Fruit fly (Drosophila melanogaster) whole organism, embryonic: ENCODE measurements around the gene velo.

Experiments
- BtbVII ChIP-seq: fragments of 200-800 bp; sonication (Bioruptor generic); optimal IDR thresholded peaks from 3 replicates; lab custom pipeline; 2017; ENCODE audit warnings: missing biosample characterization, mild to moderate bottlenecking, missing genetic modification characterization
- CG10543 ChIP-seq: fragments of 200-800 bp; sonication (Bioruptor generic); optimal IDR thresholded peaks from 3 replicates; lab custom pipeline; 2017; ENCODE audit warnings: missing biosample characterization, mild to moderate bottlenecking, missing genetic modification characterization, moderate library complexity
- CG10959 ChIP-seq: fragments of 200-800 bp; sonication (Bioruptor generic); IDR thresholded peaks from 2 replicates; pipeline ENCODE4 v1.3.6; 2022; ENCODE audit warnings: missing biosample characterization, missing genetic modification characterization
- CG11560 ChIP-seq: fragments of 200-800 bp; sonication (Bioruptor generic); IDR thresholded peaks from 3 replicates; pipeline ENCODE4 v1.3.6; 2022; ENCODE audit warnings: missing biosample characterization, missing genetic modification characterization
- CG12299 ChIP-seq: fragments of 200-800 bp; sonication (Bioruptor generic); optimal IDR thresholded peaks from 2 replicates; lab custom pipeline; 2018; ENCODE audit warnings: missing biosample characterization, mild to moderate bottlenecking, missing genetic modification characterization
- CG13775 ChIP-seq: fragments of 200-800 bp; sonication (Bioruptor generic); optimal IDR thresholded peaks from 3 replicates; lab custom pipeline; 2017; ENCODE audit warnings: missing biosample characterization, mild to moderate bottlenecking, missing genetic modification characterization
- CG14050 ChIP-seq: fragments of 200-800 bp; sonication (Bioruptor generic); IDR thresholded peaks from 3 replicates; pipeline ENCODE4 v1.3.6; 2022; ENCODE audit warnings: missing biosample characterization, missing genetic modification characterization
- CG14667 ChIP-seq: fragments of 200-800 bp; sonication (Bioruptor generic); IDR thresholded peaks from 2 replicates; pipeline ENCODE4 v1.3.6; 2022; ENCODE audit warnings: missing biosample characterization, missing genetic modification characterization
- CG14965 ChIP-seq: fragments of 200-800 bp; sonication (Bioruptor generic); optimal IDR thresholded peaks from 2 replicates; lab custom pipeline; 2016; ENCODE audit warnings: missing biosample characterization, missing genetic modification characterization, borderline replicate concordance
- CG17328 ChIP-seq: fragments of 200-800 bp; sonication (Bioruptor generic); IDR thresholded peaks from 2 replicates; pipeline ENCODE4 v1.3.6; 2022; ENCODE audit warnings: missing biosample characterization, missing genetic modification characterization
- CG17612 ChIP-seq: fragments of 200-800 bp; sonication (Bioruptor generic); IDR thresholded peaks from 2 replicates; pipeline ENCODE4 v1.3.6; 2022; ENCODE audit warnings: missing biosample characterization, missing genetic modification characterization
- CG2678 ChIP-seq: fragments of 200-800 bp; sonication (Bioruptor generic); optimal IDR thresholded peaks from 3 replicates; lab custom pipeline; 2019; ENCODE audit warnings: missing biosample characterization, mild to moderate bottlenecking, missing genetic modification characterization, moderate library complexity
- CG34422 ChIP-seq: fragments of 200-800 bp; sonication (Bioruptor generic); IDR thresholded peaks from 3 replicates; pipeline ENCODE4 v1.3.6; 2022; ENCODE audit warnings: missing biosample characterization, missing genetic modification characterization
- CG3838 ChIP-seq: fragments of 200-800 bp; sonication (Bioruptor generic); optimal IDR thresholded peaks from 3 replicates; lab custom pipeline; 2016; ENCODE audit warnings: missing biosample characterization, missing genetic modification characterization
- CG3847 ChIP-seq: fragments of 200-800 bp; sonication (Bioruptor generic); IDR thresholded peaks from 2 replicates; pipeline ENCODE4 v1.3.6; 2022; ENCODE audit warnings: missing biosample characterization, missing genetic modification characterization
- CG8924 ChIP-seq: fragments of 200-800 bp; optimal IDR thresholded peaks from 3 replicates; lab custom pipeline; 2019; ENCODE audit warnings: missing biosample characterization, mild to moderate bottlenecking, missing genetic modification characterization, moderate library complexity
- CG8944 ChIP-seq: fragments of 200-800 bp; sonication (Bioruptor generic); optimal IDR thresholded peaks from 3 replicates; lab custom pipeline; 2016; ENCODE audit warnings: missing biosample characterization, missing genetic modification characterization
- E2f1 ChIP-seq: fragments of 200-800 bp; sonication (Bioruptor generic); IDR thresholded peaks from 2 replicates; pipeline ENCODE4 v1.3.6; 2022; ENCODE audit warnings: missing biosample characterization, missing genetic modification characterization
- E2f2 ChIP-seq: fragments of 200-800 bp; sonication (Bioruptor generic); IDR thresholded peaks from 2 replicates; pipeline ENCODE4 v1.3.6; 2022; ENCODE audit warnings: missing biosample characterization, missing genetic modification characterization
- H2.0 ChIP-seq: fragments of 200-800 bp; sonication (Bioruptor generic); IDR thresholded peaks from 2 replicates; pipeline ENCODE4 v1.3.6; 2022; ENCODE audit warnings: missing biosample characterization, missing genetic modification characterization
- Hmx ChIP-seq: fragments of 200-800 bp; sonication (Bioruptor generic); optimal IDR thresholded peaks from 2 replicates; lab custom pipeline; 2016; ENCODE audit warnings: missing biosample characterization, missing genetic modification characterization
- Hr51 ChIP-seq, 2 experiments: fragments of 200-800 bp; sonication (Bioruptor generic); optimal IDR thresholded peaks; 2 replicates in 1 of 2; 3 replicates in 1 of 2; lab custom pipeline; 2016 to 2018; ENCODE audit warnings: missing biosample characterization in 2 of 2, missing genetic modification characterization in 2 of 2, mild to moderate bottlenecking in 1 of 2, moderate library complexity in 1 of 2
- Hsf ChIP-seq: fragments of 200-800 bp; sonication (Bioruptor generic); optimal IDR thresholded peaks from 3 replicates; lab custom pipeline; 2016; ENCODE audit warnings: missing biosample characterization, missing genetic modification characterization
- Med ChIP-seq: fragments of 200-800 bp; sonication (Bioruptor generic); peaks from one replicate; lab custom pipeline; 2016; ENCODE audit warnings: missing biosample characterization, missing genetic modification characterization, mild to moderate bottlenecking, inconsistent platforms, moderate library complexity
- Mrtf ChIP-seq: fragments of 200-800 bp; sonication (Bioruptor generic); IDR thresholded peaks from 3 replicates; pipeline ENCODE4 v1.3.6; 2022; ENCODE audit warnings: missing biosample characterization, missing genetic modification characterization
- Nf-YC ChIP-seq: fragments of 200-800 bp; optimal IDR thresholded peaks from 3 replicates; lab custom pipeline; 2019; ENCODE audit warnings: missing biosample characterization, mild to moderate bottlenecking, missing genetic modification characterization, moderate library complexity
- Oaz ChIP-seq: fragments of 200-800 bp; sonication (Bioruptor generic); IDR thresholded peaks from 2 replicates; pipeline ENCODE4 v1.3.6; 2022; ENCODE audit warnings: missing biosample characterization, missing genetic modification characterization
- Pdp1 ChIP-seq, 2 experiments: fragments of 200-800 bp; sonication (Bioruptor generic); optimal IDR thresholded peaks; 3 replicates each; lab custom pipeline; 2016; ENCODE audit warnings: missing biosample characterization in 2 of 2, missing genetic modification characterization in 2 of 2, mild to moderate bottlenecking in 1 of 2, moderate library complexity in 1 of 2
- Sox102F ChIP-seq: fragments of 200-800 bp; sonication (Bioruptor generic); optimal IDR thresholded peaks from 2 replicates; lab custom pipeline; 2018; ENCODE audit warnings: missing biosample characterization, mild to moderate bottlenecking, missing genetic modification characterization, moderate library complexity
- Ssrp ChIP-seq: fragments of 200-800 bp; sonication (Bioruptor generic); optimal IDR thresholded peaks from 2 replicates; lab custom pipeline; 2018; ENCODE audit warnings: missing biosample characterization, mild to moderate bottlenecking, missing genetic modification characterization, moderate library complexity
- TFAM ChIP-seq: fragments of 200-800 bp; sonication (Bioruptor generic); optimal IDR thresholded peaks from 2 replicates; lab custom pipeline; 2017; ENCODE audit warnings: missing biosample characterization, missing genetic modification characterization, inconsistent platforms
- ap ChIP-seq: fragments of 200-800 bp; sonication (Bioruptor generic); IDR thresholded peaks from 2 replicates; pipeline ENCODE4 v1.3.6; 2022; ENCODE audit warnings: missing biosample characterization, missing genetic modification characterization
- az2 ChIP-seq: fragments of 200-800 bp; sonication (Bioruptor generic); optimal IDR thresholded peaks from 3 replicates; lab custom pipeline; 2016; ENCODE audit warnings: missing biosample characterization, missing genetic modification characterization
- ci ChIP-seq: fragments of 200-800 bp; sonication (Bioruptor generic); IDR thresholded peaks from 3 replicates; pipeline ENCODE4 v1.3.6; 2022; ENCODE audit warnings: missing biosample characterization, missing genetic modification characterization
- dimm ChIP-seq: fragments of 200-800 bp; sonication (Bioruptor generic); IDR thresholded peaks from 2 replicates; pipeline ENCODE4 v1.3.6; 2022; ENCODE audit warnings: missing biosample characterization, missing genetic modification characterization
- dmrt99B ChIP-seq: fragments of 200-800 bp; sonication (Bioruptor generic); optimal IDR thresholded peaks from 2 replicates; lab custom pipeline; 2018; ENCODE audit warnings: missing biosample characterization, mild to moderate bottlenecking, missing genetic modification characterization, moderate library complexity
- emc ChIP-seq: fragments of 200-800 bp; sonication (Bioruptor generic); optimal IDR thresholded peaks from 2 replicates; lab custom pipeline; 2016; ENCODE audit warnings: missing biosample characterization, missing genetic modification characterization
- jing ChIP-seq: fragments of 200-800 bp; sonication (Bioruptor generic); optimal IDR thresholded peaks from 2 replicates; lab custom pipeline; 2018; ENCODE audit warnings: missing biosample characterization, mild to moderate bottlenecking, missing genetic modification characterization
- lab ChIP-seq: fragments of 200-800 bp; sonication (Bioruptor generic); optimal IDR thresholded peaks from 3 replicates; lab custom pipeline; 2017; ENCODE audit warnings: missing biosample characterization, missing genetic modification characterization, mild to moderate bottlenecking, moderate library complexity, missing genetic modification reagents
- lmd ChIP-seq: fragments of 200-800 bp; sonication (Bioruptor generic); IDR thresholded peaks from 2 replicates; pipeline ENCODE4 v1.3.6; 2022; ENCODE audit warnings: missing biosample characterization, missing genetic modification characterization
- onecut ChIP-seq: fragments of 200-800 bp; sonication (Bioruptor generic); IDR thresholded peaks from 2 replicates; pipeline ENCODE4 v1.3.6; 2022; ENCODE audit warnings: missing biosample characterization, missing genetic modification characterization
- pan ChIP-seq, 4 experiments: fragments of >200 bp in 3 of 4; fragments of 200-800 bp in 1 of 4; sonication (Bioruptor generic) in 1 of 4; optimal IDR thresholded peaks in 3 of 4; IDR thresholded peaks in 1 of 4; 2 replicates each; pipeline versions ENCODE4 v1.3.6 to Lab custom; 2017 to 2022; ENCODE audit warnings: missing biosample characterization in 2 of 4, missing genetic modification characterization in 2 of 4, mixed read lengths in 1 of 4
- peb ChIP-seq: fragments of 200-800 bp; sonication (Bioruptor generic); IDR thresholded peaks from 2 replicates; pipeline ENCODE4 v1.3.6; 2022; ENCODE audit warnings: missing biosample characterization, missing genetic modification characterization
- pho ChIP-seq: fragments of 200-800 bp; sonication (Bioruptor generic); optimal IDR thresholded peaks from 2 replicates; lab custom pipeline; 2016; ENCODE audit warnings: missing biosample characterization, missing genetic modification characterization
- row ChIP-seq: fragments of 200-800 bp; sonication (Bioruptor generic); IDR thresholded peaks from 3 replicates; pipeline ENCODE4 v1.3.6; 2022; ENCODE audit warnings: missing biosample characterization, missing genetic modification characterization
- slp2 ChIP-seq: fragments of 200-800 bp; sonication (Bioruptor generic); optimal IDR thresholded peaks from 2 replicates; lab custom pipeline; 2016; ENCODE audit warnings: missing biosample characterization, missing genetic modification characterization
- sob ChIP-seq: fragments of 200-800 bp; sonication (Bioruptor generic); IDR thresholded peaks from 2 replicates; pipeline ENCODE4 v1.3.6; 2022; ENCODE audit warnings: missing biosample characterization, missing genetic modification characterization
- stc ChIP-seq: fragments of 200-800 bp; sonication (Bioruptor generic); IDR thresholded peaks from 2 replicates; pipeline ENCODE4 v1.3.6; 2022; ENCODE audit warnings: missing biosample characterization, missing genetic modification characterization
- tna ChIP-seq: fragments of 200-800 bp; sonication (Bioruptor generic); IDR thresholded peaks from 2 replicates; pipeline ENCODE4 v1.3.6; 2022; ENCODE audit warnings: missing biosample characterization, missing genetic modification characterization; ENCODE audit not compliant: partially characterized antibody
- wor ChIP-seq: fragments of 200-800 bp; sonication (Bioruptor generic); IDR thresholded peaks from 2 replicates; pipeline ENCODE4 v1.3.6; 2022; ENCODE audit warnings: missing biosample characterization, missing genetic modification characterization

The velo gene

dm6 chr3L:6777614-6778013 is 25.1 kb upstream of the velo start (continued):
- no peak for TF ChIP-seq onecut (GFP tag; lab: Robert Waterston, UW)
- peak; percentile 20; the same call in 1 of the 2 replicates for TF ChIP-seq H2.0 (GFP tag; lab: Robert Waterston, UW)
- TF ChIP-seq CG3838 (GFP tag; lab: Kevin White, UChicago): no peak
- peak; percentile 41 for TF ChIP-seq dmrt99B
- 0 out of 2 replicates have a peak, but pooled peaks have one; percentile 18 for TF ChIP-seq wor (GFP tag; lab: Robert Waterston, UW)
- no peak for TF ChIP-seq pho (GFP tag; lab: Kevin White, UChicago)
- TF ChIP-seq CG14965 (GFP tag; lab: Kevin White, UChicago): no peak
- no peak for TF ChIP-seq emc (GFP tag; lab: Kevin White, UChicago)
- peak; percentile 37; the same call in 1 of the 2 replicates for TF ChIP-seq CG14667
- TF ChIP-seq tna (GFP tag; lab: Robert Waterston, UW): no peak
- TF ChIP-seq E2f2: peak; percentile 42; the same call in 1 of the 2 replicates
- TF ChIP-seq E2f1 (GFP tag; lab: Robert Waterston, UW): peak; percentile 32; the same call in 1 of the 2 replicates
- peak; percentile 70 for TF ChIP-seq lmd
- peak; percentile 51; the same call in 2 of the 3 replicates for TF ChIP-seq Mrtf (GFP tag; lab: Robert Waterston, UW)
- TF ChIP-seq peb (GFP tag; lab: Robert Waterston, UW): 0 out of 2 replicates have a peak, but pooled peaks have one; percentile 7
- no peak for TF ChIP-seq pan (optimal IDR thresholded peaks at IDR 0.05; lab: Kevin White, UChicago)
- TF ChIP-seq pan (GFP tag; optimal IDR thresholded peaks at IDR 0.05 in 1 of 2, IDR thresholded peaks at IDR 0.05 in 1 of 2): peak in 1 of 2 experiments; percentile 48
- TF ChIP-seq CG14050 (GFP tag; lab: Robert Waterston, UW): no peak
- peak; percentile 37 for TF ChIP-seq Sox102F (GFP tag; lab: Kevin White, UChicago)
- peak; percentile 33; the same call in 1 of the 3 replicates for TF ChIP-seq ci (GFP tag; lab: Robert Waterston, UW)
- no peak for TF ChIP-seq CG11560 (tag; lab: Robert Waterston, UW)
- no peak for TF ChIP-seq CG10959
- TF ChIP-seq az2 (GFP tag; lab: Kevin White, UChicago): no peak
- TF ChIP-seq Med (GFP tag; lab: Kevin White, UChicago): peak; percentile 73
- no peak for TF ChIP-seq CG17612 (GFP tag; lab: Robert Waterston, UW)
- no peak for TF ChIP-seq Hsf (GFP tag; lab: Kevin White, UChicago)
- peak; percentile 38; the same call in 1 of the 2 replicates for TF ChIP-seq Oaz (GFP tag; lab: Robert Waterston, UW)
- TF ChIP-seq lab (GFP tag; lab: Kevin White, UChicago): peak; percentile 3
- no peak for TF ChIP-seq Hmx (GFP tag; lab: Kevin White, UChicago)
- TF ChIP-seq slp2 (GFP tag; lab: Kevin White, UChicago): no peak
- peak in 1 of 2 experiments; percentile 49 for TF ChIP-seq Pdp1 (GFP tag; optimal IDR thresholded peaks at IDR 0.05; lab: Kevin White, UChicago)
- no peak for TF ChIP-seq CG13775
- no peak for TF ChIP-seq stc (GFP tag; lab: Robert Waterston, UW)
- TF ChIP-seq jing (GFP tag; lab: Kevin White, UChicago): no peak
- peak; percentile 38; the same call in 1 of the 2 replicates for TF ChIP-seq sob
- TF ChIP-seq CG3847: peak; percentile 51
- peak; percentile 68 for TF ChIP-seq row (GFP tag; lab: Robert Waterston, UW)
- no peak for TF ChIP-seq CG8944 (GFP tag; lab: Kevin White, UChicago)
- no peak for TF ChIP-seq CG8924 (tag; lab: Kevin White, UChicago)
- no peak for TF ChIP-seq Ssrp (tag; lab: Kevin White, UChicago)
- no peak for TF ChIP-seq BtbVII (GFP tag; lab: Kevin White, UChicago)
- no peak for TF ChIP-seq CG10543 (GFP tag; lab: Kevin White, UChicago)
- TF ChIP-seq CG2678 (tag; lab: Kevin White, UChicago): peak; percentile 55
- TF ChIP-seq CG12299 (tag; lab: Kevin White, UChicago): no peak
- TF ChIP-seq CG34422 (GFP tag; lab: Robert Waterston, UW): 0 out of 3 replicates have a peak, but pooled peaks have one; percentile 56
- TF ChIP-seq Hr51 (GFP tag; optimal IDR thresholded peaks at IDR 0.05; lab: Kevin White, UChicago): peak in 1 of 2 experiments; percentile 50
- peak; percentile 30 for TF ChIP-seq Nf-YC (tag; lab: Kevin White, UChicago)
- TF ChIP-seq dimm: peak; percentile 33
- TF ChIP-seq TFAM (GFP tag; lab: Kevin White, UChicago): no peak
- TF ChIP-seq ap (GFP tag; lab: Robert Waterston, UW): 0 out of 2 replicates have a peak, but pooled peaks have one; percentile 19
- 0 out of 2 replicates have a peak, but pooled peaks have one; percentile 20 for TF ChIP-seq CG17328 (GFP tag; lab: Robert Waterston, UW)
